Worm (Caenorhabditis elegans): Measurements from ENCODE around the gene plk-1.

ce11 chrIII:8136517-8137099 is 35.5 kb downstream of the plk-1 start:
- no peak for TF ChIP-seq unc-39 (tag; optimal IDR thresholded peaks at IDR 0.05)
- TF ChIP-seq nhr-28 (tag; optimal IDR thresholded peaks at IDR 0.05) = no peak
- TF ChIP-seq nhr-237 (tag; optimal IDR thresholded peaks at IDR 0.05) = no peak
- no peak for TF ChIP-seq ces-1 (GFP tag; optimal IDR thresholded peaks at IDR 0.05)
